Worm (Caenorhabditis elegans) whole organism, L4/young adult: Measurements from ENCODE around the gene scb-1.

Experiments used
- W03F9.2 ChIP-seq: fragments of 150-350 bp; optimal IDR thresholded peaks from 2 replicates; lab custom pipeline; 2014; ENCODE audit warnings: missing biosample characterization, missing genetic modification characterization
- dao-5 ChIP-seq: sonication (generic microtip); optimal IDR thresholded peaks from 2 replicates; lab custom pipeline; 2016; ENCODE audit warnings: missing genotype, missing genetic modification characterization, moderate library complexity, missing compliant biosample characterization
- him-1 ChIP-seq: sonication (generic microtip); optimal IDR thresholded peaks from 2 replicates; lab custom pipeline; 2016; ENCODE audit warnings: missing genotype, missing genetic modification reagents, missing genetic modification characterization, missing compliant biosample characterization

scb-1 gene

ce11 chrV:11119294-11119755 lies at the start of gene scb-1:
scb-1 (minus strand) TSS chrV:11119705.
- TF ChIP-seq him-1 (tag; lab: Kevin White, UChicago) (no peak), W03F9.2 (no peak), dao-5 (tag; lab: Kevin White, UChicago) (no peak)

- no peak for TF ChIP-seq him-1 (tag; lab: Kevin White, UChicago)
- TF ChIP-seq W03F9.2, result no peak
These were observed 48.2 kb upstream of the scb-1 start for ce11 chrV:11167745-11168144.

ce11 chrV:11164475-11164874 lies 45.0 kb upstream of the scb-1 start, which contains the start of gene srg-40:
srg-40 (minus strand) TSS chrV:11164575.
- no peak for TF ChIP-seq dao-5 (tag; lab: Kevin White, UChicago)
- no peak for TF ChIP-seq him-1 (tag; lab: Kevin White, UChicago)
- no peak for TF ChIP-seq W03F9.2

ce11 chrV:11161791-11162190 lies 42.3 kb upstream of the scb-1 start, which contains the start of gene srg-41:
srg-41 (minus strand) TSS chrV:11161891.
- TF ChIP-seq W03F9.2 (no peak), dao-5 (tag; lab: Kevin White, UChicago) (no peak), him-1 (tag; lab: Kevin White, UChicago) (no peak)

DNA sequence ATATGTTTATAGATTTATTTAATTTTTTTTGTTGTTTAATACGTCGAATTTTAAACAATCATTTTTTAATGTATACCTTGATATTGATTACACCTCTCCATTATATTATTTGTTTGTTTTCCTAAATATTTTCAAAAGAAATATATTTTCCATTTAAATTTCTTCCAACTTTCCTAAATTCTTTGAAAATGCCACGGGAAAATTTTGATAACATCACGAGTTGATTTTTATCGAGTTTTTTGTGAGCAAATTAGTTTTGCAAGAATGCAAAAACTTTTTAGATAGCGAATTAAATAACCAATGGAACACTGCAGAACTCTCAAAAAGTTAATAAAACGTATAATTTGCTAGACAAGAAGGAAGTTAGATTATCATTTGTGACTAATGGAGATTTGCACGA lies 38.4 kb upstream of the scb-1 start, which contains the start of gene srg-42:
Gene srg-42 (minus strand): TSS at position 101 of the 400 bp plus-strand sequence.
- TF ChIP-seq him-1 (tag; lab: Kevin White, UChicago) (no peak), W03F9.2 (no peak), dao-5 (tag; lab: Kevin White, UChicago) (no peak)

- no peak for TF ChIP-seq him-1 (tag; lab: Kevin White, UChicago)
- no peak for TF ChIP-seq W03F9.2
- no peak for TF ChIP-seq dao-5 (tag; lab: Kevin White, UChicago)
These were observed 37.1 kb upstream of the scb-1 start for ce11 chrV:11156589-11156988.

ce11 chrV:11155553-11155952 lies 36.0 kb upstream of the scb-1 start, which contains the start of gene srg-38:
srg-38 (minus strand) TSS chrV:11155653.
- TF ChIP-seq W03F9.2 (no peak), him-1 (tag; lab: Kevin White, UChicago) (no peak), dao-5 (tag; lab: Kevin White, UChicago) (no peak)

DNA sequence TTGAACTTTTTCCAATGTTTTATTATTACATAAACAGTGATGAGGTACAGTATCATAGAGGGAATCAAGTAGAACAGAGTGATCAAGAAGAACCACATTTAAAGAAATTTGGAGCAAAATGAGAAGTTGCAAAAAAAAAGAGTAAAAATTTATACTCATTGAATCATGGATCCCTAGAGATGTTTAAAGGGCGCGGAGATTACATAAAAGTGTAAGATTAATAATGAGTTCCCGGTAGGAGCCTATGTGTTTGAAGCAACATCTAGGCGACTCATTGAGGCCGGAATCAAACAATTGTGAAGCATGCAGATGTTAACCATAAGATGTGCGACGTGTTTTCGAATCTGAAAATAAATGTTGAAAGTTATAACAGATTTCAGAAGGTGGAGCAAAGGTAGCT lies 32.8 kb upstream of the scb-1 start, which contains the start of gene srg-39:
Gene srg-39 (minus strand): TSS at position 101 of the 400 bp plus-strand sequence.
- TF ChIP-seq him-1 (tag; lab: Kevin White, UChicago) (no peak), dao-5 (tag; lab: Kevin White, UChicago) (no peak), W03F9.2 (no peak)

DNA sequence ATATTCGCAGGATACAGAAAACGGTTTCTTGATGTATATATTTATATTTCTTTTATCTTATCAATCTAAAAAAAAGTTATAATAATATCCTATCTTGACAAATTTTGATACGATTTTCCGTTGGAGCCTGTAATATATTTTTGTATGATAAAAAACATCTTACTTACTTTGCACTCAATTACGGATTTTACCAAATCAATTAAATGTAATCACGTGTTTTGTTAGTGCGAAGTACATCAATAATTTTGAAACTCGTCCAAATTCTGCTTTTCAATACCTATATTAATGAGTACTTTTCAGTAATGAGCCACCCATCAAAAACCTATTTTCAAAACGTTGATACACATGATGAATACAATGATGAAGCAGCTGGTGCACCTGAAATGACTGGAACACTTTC lies 29.9 kb upstream of the scb-1 start, which contains the start of gene T19C4.1:
Gene T19C4.1 (plus strand): TSS at position 301 of the 400 bp plus-strand sequence.
- TF ChIP-seq W03F9.2 (no peak), him-1 (tag; lab: Kevin White, UChicago) (no peak), dao-5 (tag; lab: Kevin White, UChicago) (no peak)

- TF ChIP-seq him-1 (tag; lab: Kevin White, UChicago), result no peak
- TF ChIP-seq W03F9.2, result no peak
- no peak for TF ChIP-seq dao-5 (tag; lab: Kevin White, UChicago)
These were observed 29.5 kb upstream of the scb-1 start for ce11 chrV:11148971-11149370.

- TF ChIP-seq W03F9.2, result no peak
- no peak for TF ChIP-seq him-1 (tag; lab: Kevin White, UChicago)
- no peak for TF ChIP-seq dao-5 (tag; lab: Kevin White, UChicago)
These were observed 28.3 kb upstream of the scb-1 start for ce11 chrV:11147780-11148144.

ce11 chrV:11146958-11147779 lies 27.7 kb upstream of the scb-1 start, which contains the start of the genes T19C4.24 and nlp-33:
T19C4.24 (minus strand) TSS chrV:11147008.
nlp-33 (plus strand) TSS chrV:11147346.
- TF ChIP-seq dao-5 (tag; lab: Kevin White, UChicago), result no peak
- no peak for TF ChIP-seq W03F9.2
- TF ChIP-seq him-1 (tag; lab: Kevin White, UChicago), result no peak

DNA sequence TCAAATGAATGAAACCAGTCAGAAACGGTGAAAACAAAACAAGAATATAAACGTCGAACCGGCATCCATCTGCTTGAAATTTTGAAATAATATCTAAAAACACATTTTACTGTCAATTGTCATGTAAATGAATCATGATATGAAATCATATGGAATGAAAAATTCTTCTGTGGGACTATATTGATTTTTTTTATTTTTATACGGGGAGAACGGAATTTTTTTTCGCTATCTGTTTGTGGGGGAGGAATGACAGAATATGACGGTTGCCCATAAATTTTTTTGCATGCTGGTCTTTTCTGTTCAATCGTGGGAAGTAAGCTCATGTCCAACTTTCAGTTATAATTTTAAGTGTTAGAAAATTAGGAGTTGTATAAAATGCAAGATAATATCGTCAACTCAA lies 25.2 kb upstream of the scb-1 start, which contains the start of gene C06H2.7:
Gene C06H2.7 (minus strand): TSS at position 101 of the 400 bp plus-strand sequence.
- TF ChIP-seq dao-5 (tag; lab: Kevin White, UChicago) (no peak), W03F9.2 (no peak), him-1 (tag; lab: Kevin White, UChicago) (no peak)

ce11 chrV:11141179-11141578 lies 21.7 kb upstream of the scb-1 start, which contains the start of gene folt-1:
folt-1 (plus strand) TSS chrV:11141479.
- TF ChIP-seq W03F9.2 (no peak), him-1 (tag; lab: Kevin White, UChicago) (no peak), dao-5 (tag; lab: Kevin White, UChicago) (no peak)
